Fruit fly (Drosophila melanogaster): ENCODE data around the gene Rga.

dm6 chr3R:5573883-5574282 lies 39.0 kb downstream of the Rga start:
- TF ChIP-seq CG8478 (optimal IDR thresholded peaks at IDR 0.05) (no peak), psq (optimal IDR thresholded peaks at IDR 0.05) (no peak), pan (optimal IDR thresholded peaks at IDR 0.05) (no peak), Dll (optimal IDR thresholded peaks at IDR 0.05) (no peak), usp (GFP tag; optimal IDR thresholded peaks at IDR 0.05) (no peak), EcR (GFP tag; optimal IDR thresholded peaks at IDR 0.05) (no peak)

Data from whole organism.